Worm (Caenorhabditis elegans) whole organism, young adult: ENCODE results near the gene gst-5.

ENCODE experiments used
- F57A8.1 ChIP-seq: fragments of 200-800 bp; sonication (Bioruptor generic); optimal IDR thresholded peaks from 2 replicates; lab custom pipeline; 2018; ENCODE audit warnings: mild to moderate bottlenecking, missing genetic modification characterization, moderate library complexity, missing compliant biosample characterization
- bed-2 ChIP-seq: fragments of 200-800 bp; sonication (Bioruptor generic); IDR thresholded peaks from 2 replicates; pipeline ENCODE4 v1.3.6; 2022; ENCODE audit warnings: missing genetic modification reagents, missing genetic modification characterization, missing compliant biosample characterization
- ceh-79 ChIP-seq: sonication (generic microtip); optimal IDR thresholded peaks from 2 replicates; lab custom pipeline; 2017; ENCODE audit warnings: mild to moderate bottlenecking, missing genetic modification characterization, missing compliant biosample characterization
- dpl-1 ChIP-seq: fragments of 150-350 bp; optimal IDR thresholded peaks from 2 replicates; lab custom pipeline; 2014; ENCODE audit warnings: missing biosample characterization, missing genetic modification reagents, missing genetic modification characterization
- egrh-3 ChIP-seq: fragments of 200-800 bp; sonication (Bioruptor generic); IDR thresholded peaks from 2 replicates; pipeline ENCODE4 v1.3.6; 2022; ENCODE audit warnings: missing genetic modification reagents, missing genetic modification characterization, missing compliant biosample characterization
- ekl-4 ChIP-seq: fragments of 200-800 bp; sonication (Bioruptor generic); IDR thresholded peaks from 2 replicates; pipeline ENCODE4 v1.3.6; 2022; ENCODE audit warnings: missing genetic modification reagents, missing genetic modification characterization, missing compliant biosample characterization
- hsf-1 ChIP-seq: fragments of 200-800 bp; sonication (Bioruptor generic); IDR thresholded peaks from 2 replicates; pipeline ENCODE4 v1.3.6; 2022; ENCODE audit warnings: missing genetic modification reagents, missing genetic modification characterization, missing compliant biosample characterization
- mcd-1 ChIP-seq: fragments of 200-800 bp; sonication (Bioruptor generic); IDR thresholded peaks from 2 replicates; pipeline ENCODE4 v1.3.6; 2022; ENCODE audit warnings: missing genetic modification reagents, missing genetic modification characterization, missing compliant biosample characterization
- somi-1 ChIP-seq: fragments of 200-800 bp; sonication (Bioruptor generic); optimal IDR thresholded peaks from 2 replicates; lab custom pipeline; 2018; ENCODE audit warnings: mild to moderate bottlenecking, missing genetic modification characterization, missing compliant biosample characterization
- unc-62 ChIP-seq: fragments of 150-350 bp; optimal IDR thresholded peaks from 2 replicates; lab custom pipeline; 2014; ENCODE audit warnings: missing biosample characterization, missing genetic modification reagents, missing genetic modification characterization

DNA sequence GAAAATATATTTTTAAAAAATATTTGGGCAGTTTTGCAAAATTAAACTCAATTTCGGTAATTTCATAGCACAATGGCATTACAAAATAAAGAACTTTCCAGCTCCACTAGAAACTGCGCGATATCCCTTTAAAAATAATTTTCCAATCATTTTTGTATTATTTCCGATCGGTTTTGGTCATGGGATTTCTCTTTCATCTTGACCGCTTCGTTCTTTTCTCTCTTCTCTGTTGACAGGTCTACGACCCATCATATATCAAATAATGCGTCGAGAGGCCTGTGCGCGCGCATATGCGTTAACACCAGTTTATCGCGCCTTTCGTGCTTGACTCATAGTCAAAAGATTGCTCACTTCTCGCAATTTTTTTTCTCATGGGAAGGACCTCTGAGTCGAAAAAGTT, 38.4 kb downstream of the gst-5 start:
- TF ChIP-seq F57A8.1 (GFP tag; lab: Kevin White, UChicago) (no peak), somi-1 (GFP tag; lab: Kevin White, UChicago) (no peak), egrh-3 (GFP tag; lab: Robert Waterston, UW) (no peak), ceh-79 (tag; lab: Kevin White, UChicago) (no peak), bed-2 (GFP tag; lab: Robert Waterston, UW) (no peak), hsf-1 (GFP tag; lab: Robert Waterston, UW) (no peak), mcd-1 (GFP tag; lab: Robert Waterston, UW) (no peak), dpl-1 (GFP tag; lab: Kevin White, UChicago) (no peak), ekl-4 (no peak), unc-62 (GFP tag; lab: Kevin White, UChicago) (no peak)
